Fruit fly (Drosophila melanogaster): ENCODE data around the gene Sfp24Bd.
A peak's percentile ranks its signal among the peaks of the same experiment; 100 is the strongest.

The Sfp24Bd gene

dm6 chr2L:3675770-3676169 lies 6.8 kb upstream of the Sfp24Bd start (continued):
- TF ChIP-seq abd-A (tag; optimal IDR thresholded peaks at IDR 0.05) (no peak), sens-2 (GFP tag; IDR thresholded peaks at IDR 0.05) (no peak), chif (GFP tag; optimal IDR thresholded peaks at IDR 0.05) (peak; percentile 17 to 49), CG7357 (GFP tag; IDR thresholded peaks at IDR 0.05) (peak; percentile 37; the same call in 1 of the 3 replicates), CG3163 (GFP tag; optimal IDR thresholded peaks at IDR 0.05) (no peak), CG18764 (GFP tag; optimal IDR thresholded peaks at IDR 0.05) (no peak), CG8388 (GFP tag; optimal IDR thresholded peaks at IDR 0.05) (peak; percentile 39), sd (tag; optimal IDR thresholded peaks at IDR 0.05) (no peak), Sry-β (GFP tag; optimal IDR thresholded peaks at IDR 0.05) (no peak), Myb (GFP tag; optimal IDR thresholded peaks at IDR 0.05) (no peak), unc-4 (GFP tag; IDR thresholded peaks at IDR 0.05; ENCODE audit: partially characterized antibody) (no peak), Drgx (GFP tag; IDR thresholded peaks at IDR 0.05) (no peak), CG2202 (tag; optimal IDR thresholded peaks at IDR 0.05) (no peak), Doc3 (GFP tag; IDR thresholded peaks at IDR 0.05; ENCODE audit: partially characterized antibody) (no peak), her (GFP tag; optimal IDR thresholded peaks at IDR 0.05) (no peak), fd64A (GFP tag; optimal IDR thresholded peaks at IDR 0.05) (peak; percentile 2), Deaf1 (tag; optimal IDR thresholded peaks at IDR 0.05) (no peak), Dad (GFP tag; optimal IDR thresholded peaks at IDR 0.05) (no peak), psq (GFP tag; optimal IDR thresholded peaks at IDR 0.05) (no peak), CG13624 (GFP tag; optimal IDR thresholded peaks at IDR 0.05) (no peak), CTCF (GFP tag; optimal IDR thresholded peaks at IDR 0.05) (no peak), Gug (GFP tag; IDR thresholded peaks at IDR 0.05) (no peak), ap (GFP tag; IDR thresholded peaks at IDR 0.05) (no peak), Opbp (GFP tag; IDR thresholded peaks at IDR 0.05; ENCODE audit: partially characterized antibody) (no peak), CG10366 (GFP tag; IDR thresholded peaks at IDR 0.05) (no peak), Lim3 (GFP tag; IDR thresholded peaks at IDR 0.05) (no peak), ERR (GFP tag; optimal IDR thresholded peaks at IDR 0.05) (no peak), ham (GFP tag; IDR thresholded peaks at IDR 0.05) (no peak), zfh2 (GFP tag; optimal IDR thresholded peaks at IDR 0.05) (no peak), CG10543 (GFP tag; optimal IDR thresholded peaks at IDR 0.05) (no peak), CG31388 (GFP tag; optimal IDR thresholded peaks at IDR 0.05) (no peak), CG12071 (GFP tag; optimal IDR thresholded peaks at IDR 0.05) (no peak), eyg (GFP tag; optimal IDR thresholded peaks at IDR 0.05) (no peak), dan (GFP tag; IDR thresholded peaks at IDR 0.05) (no peak), CG14710 (tag; optimal IDR thresholded peaks at IDR 0.05) (peak; percentile 41), aop (GFP tag; IDR thresholded peaks at IDR 0.05) (no peak), lov (optimal IDR thresholded peaks at IDR 0.05) (no peak), lov (GFP tag; IDR thresholded peaks at IDR 0.05) (no peak), CG18011 (GFP tag; optimal IDR thresholded peaks at IDR 0.05) (no peak), Jarid2 (GFP tag; optimal IDR thresholded peaks at IDR 0.05) (no peak), grn (GFP tag; optimal IDR thresholded peaks at IDR 0.05) (no peak), pnt (GFP tag; optimal IDR thresholded peaks at IDR 0.05) (peak; percentile 28), tgo (GFP tag; IDR thresholded peaks at IDR 0.05) (no peak), CG10147 (GFP tag; optimal IDR thresholded peaks at IDR 0.05) (no peak), CG17359 (tag; optimal IDR thresholded peaks at IDR 0.05) (no peak), CG12942 (GFP tag; optimal IDR thresholded peaks at IDR 0.05) (no peak), CG3281 (GFP tag; optimal IDR thresholded peaks at IDR 0.05) (no peak), CG7928 (GFP tag; optimal IDR thresholded peaks at IDR 0.05) (no peak), CG2199 (GFP tag; IDR thresholded peaks at IDR 0.05) (0 out of 3 replicates have a peak, but pooled peaks have one; percentile 32), CG15601 (tag; optimal IDR thresholded peaks at IDR 0.05) (no peak), gcm (GFP tag; optimal IDR thresholded peaks at IDR 0.05) (no peak), CG15696 (tag; optimal IDR thresholded peaks at IDR 0.05) (peak; percentile 41), Mes4 (GFP tag; optimal IDR thresholded peaks at IDR 0.05) (no peak)
